Worm (Caenorhabditis elegans): ENCODE measurements around the gene T25B9.1.

DNA sequence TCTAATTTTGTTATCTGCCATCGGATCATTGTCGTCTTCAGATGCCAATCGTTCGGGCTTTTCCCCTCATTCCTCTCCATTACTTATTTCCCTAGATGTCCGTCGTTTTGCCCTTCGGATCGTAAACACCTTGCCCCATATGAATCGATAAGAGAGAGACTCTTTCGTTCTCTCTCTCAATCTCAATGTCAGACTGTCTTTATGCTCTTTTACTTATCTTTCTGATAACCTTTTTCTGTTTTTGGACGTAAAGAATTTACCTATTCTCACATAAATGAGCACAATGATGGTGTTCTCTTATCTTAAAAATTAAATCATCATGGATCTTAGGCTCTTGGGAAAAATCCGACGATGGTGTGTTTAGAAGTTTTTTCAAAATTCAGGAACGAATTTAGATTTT lies 46.8 kb upstream of the T25B9.1 start:
- no peak for TF ChIP-seq die-1 (tag; optimal IDR thresholded peaks at IDR 0.05)
- TF ChIP-seq tlf-1 (GFP tag; optimal IDR thresholded peaks at IDR 0.05), result no peak
- TF ChIP-seq him-1 (tag; optimal IDR thresholded peaks at IDR 0.05), result no peak
- TF ChIP-seq gei-17 (GFP tag; optimal IDR thresholded peaks at IDR 0.05), result no peak
- TF ChIP-seq F49E8.2 (tag; optimal IDR thresholded peaks at IDR 0.05; ENCODE audit: insufficient read depth), result no peak
- TF ChIP-seq dpff-1 (tag; optimal IDR thresholded peaks at IDR 0.05), result no peak
- no peak for TF ChIP-seq nfya-1 (tag; optimal IDR thresholded peaks at IDR 0.05; ENCODE audit: borderline replicate concordance, insufficient read depth)
- no peak for TF ChIP-seq xnd-1 (tag; optimal IDR thresholded peaks at IDR 0.05)
- TF ChIP-seq lin-35 (GFP tag; optimal IDR thresholded peaks at IDR 0.05), result no peak
